Fruit fly (Drosophila melanogaster) whole organism, embryonic: ENCODE results near the gene CG17786.
A peak's percentile ranks its signal among the peaks of the same experiment; 100 is the strongest.

Experiments used
- B-H1 ChIP-seq: fragments of 200-800 bp; sonication (Bioruptor generic); IDR thresholded peaks from 3 replicates; pipeline ENCODE4 v1.3.6; 2022; ENCODE audit warnings: missing biosample characterization, missing genetic modification characterization
- Blimp-1 ChIP-seq: fragments of 200-800 bp; sonication (Bioruptor generic); optimal IDR thresholded peaks from 3 replicates; lab custom pipeline; 2018; ENCODE audit warnings: missing biosample characterization, missing genetic modification characterization, mild to moderate bottlenecking, moderate library complexity, missing genetic modification reagents
- C15 ChIP-seq: fragments of 200-800 bp; sonication (Bioruptor generic); IDR thresholded peaks from 3 replicates; pipeline ENCODE4 v1.3.6; 2022; ENCODE audit warnings: missing biosample characterization, missing genetic modification characterization
- CG10147 ChIP-seq: fragments of 200-800 bp; sonication (Bioruptor generic); optimal IDR thresholded peaks from 2 replicates; lab custom pipeline; 2019; ENCODE audit warnings: missing biosample characterization, mild to moderate bottlenecking, missing genetic modification characterization, moderate library complexity
- CG10209 ChIP-seq: fragments of 200-800 bp; sonication (Bioruptor generic); optimal IDR thresholded peaks from 3 replicates; lab custom pipeline; 2017; ENCODE audit warnings: missing biosample characterization, mild to moderate bottlenecking, missing genetic modification characterization, missing genetic modification reagents
- CG10321 ChIP-seq: fragments of 200-800 bp; sonication (Bioruptor generic); IDR thresholded peaks from 2 replicates; pipeline ENCODE4 v1.3.6; 2022; ENCODE audit warnings: missing biosample characterization, missing genetic modification characterization
- CG10462 ChIP-seq: fragments of 200-800 bp; sonication (Bioruptor generic); optimal IDR thresholded peaks from 2 replicates; lab custom pipeline; 2016; ENCODE audit warnings: missing biosample characterization, missing genetic modification characterization
- CG10979 ChIP-seq: fragments of 200-800 bp; sonication (Bioruptor generic); optimal IDR thresholded peaks from 2 replicates; lab custom pipeline; 2018; ENCODE audit warnings: missing biosample characterization, mild to moderate bottlenecking, missing genetic modification characterization, moderate library complexity
- CG13287 ChIP-seq: fragments of 200-800 bp; sonication (Bioruptor generic); IDR thresholded peaks from 2 replicates; pipeline ENCODE4 v1.3.6; 2022; ENCODE audit warnings: missing biosample characterization, missing genetic modification characterization; ENCODE audit not compliant: partially characterized antibody
- CG13894 ChIP-seq: fragments of 200-800 bp; sonication (Bioruptor generic); optimal IDR thresholded peaks from 3 replicates; lab custom pipeline; 2018; ENCODE audit warnings: missing biosample characterization, mild to moderate bottlenecking, missing genetic modification characterization, moderate library complexity
- CG14441 ChIP-seq: fragments of 200-800 bp; sonication (Bioruptor generic); IDR thresholded peaks from 2 replicates; pipeline ENCODE4 v1.3.6; 2022; ENCODE audit warnings: missing biosample characterization, missing genetic modification characterization
- CG15696 ChIP-seq: fragments of 200-800 bp; sonication (Bioruptor generic); optimal IDR thresholded peaks from 2 replicates; lab custom pipeline; 2019; ENCODE audit warnings: missing biosample characterization, mild to moderate bottlenecking, missing genetic modification characterization, moderate library complexity
- CG17361 ChIP-seq: fragments of 200-800 bp; sonication (Bioruptor generic); IDR thresholded peaks from 3 replicates; pipeline ENCODE4 v1.3.6; 2022; ENCODE audit warnings: missing biosample characterization, missing genetic modification characterization
- CG34376 ChIP-seq: fragments of 200-800 bp; sonication (Bioruptor generic); optimal IDR thresholded peaks from 2 replicates; lab custom pipeline; 2018; ENCODE audit warnings: missing biosample characterization, mild to moderate bottlenecking, missing genetic modification characterization
- CG42726 ChIP-seq: fragments of 200-800 bp; sonication (Bioruptor generic); IDR thresholded peaks from 2 replicates; pipeline ENCODE4 v1.3.6; 2022; ENCODE audit warnings: missing biosample characterization, missing genetic modification characterization; ENCODE audit not compliant: partially characterized antibody
- CG43689 ChIP-seq: fragments of 200-800 bp; sonication (Bioruptor generic); IDR thresholded peaks from 2 replicates; pipeline ENCODE4 v1.3.6; 2022; ENCODE audit warnings: missing biosample characterization, missing genetic modification characterization
- CG4820 ChIP-seq: fragments of 200-800 bp; sonication (Bioruptor generic); optimal IDR thresholded peaks from 3 replicates; lab custom pipeline; 2016; ENCODE audit warnings: missing biosample characterization, missing genetic modification characterization
- CG5245 ChIP-seq: fragments of 200-800 bp; sonication (Bioruptor generic); optimal IDR thresholded peaks from 3 replicates; lab custom pipeline; 2016; ENCODE audit warnings: missing biosample characterization, missing genetic modification characterization
- CG7556 ChIP-seq: fragments of 200-800 bp; sonication (Bioruptor generic); optimal IDR thresholded peaks from 2 replicates; lab custom pipeline; 2017; ENCODE audit warnings: missing biosample characterization, mild to moderate bottlenecking, missing genetic modification characterization
- CG8388 ChIP-seq: fragments of 200-800 bp; sonication (Bioruptor generic); optimal IDR thresholded peaks from 2 replicates; lab custom pipeline; 2019; ENCODE audit warnings: missing biosample characterization, mild to moderate bottlenecking, missing genetic modification characterization, moderate library complexity
- CG9609 ChIP-seq: fragments of 200-800 bp; sonication (Bioruptor generic); optimal IDR thresholded peaks from 3 replicates; lab custom pipeline; 2016; ENCODE audit warnings: missing biosample characterization, missing genetic modification characterization
- CTCF ChIP-seq: fragments of 200-800 bp; sonication (Bioruptor generic); optimal IDR thresholded peaks from 2 replicates; lab custom pipeline; 2017; ENCODE audit warnings: missing biosample characterization, mild to moderate bottlenecking, missing genetic modification characterization, moderate library complexity
- Camta ChIP-seq: fragments of 200-800 bp; sonication (Bioruptor generic); optimal IDR thresholded peaks from 2 replicates; lab custom pipeline; 2016; ENCODE audit warnings: missing biosample characterization, missing genetic modification characterization
- Dad ChIP-seq: fragments of 200-800 bp; sonication (Bioruptor generic); optimal IDR thresholded peaks from 3 replicates; lab custom pipeline; 2016; ENCODE audit warnings: missing biosample characterization, missing genetic modification characterization
- Gsc ChIP-seq: fragments of 200-800 bp; sonication (Bioruptor generic); IDR thresholded peaks from 2 replicates; pipeline ENCODE4 v1.3.6; 2022; ENCODE audit warnings: missing biosample characterization, missing genetic modification characterization
- HLHmδ ChIP-seq: fragments of 200-800 bp; sonication (Bioruptor generic); optimal IDR thresholded peaks from 2 replicates; lab custom pipeline; 2018; ENCODE audit warnings: missing biosample characterization, mild to moderate bottlenecking, missing genetic modification characterization, moderate library complexity
- Hmr ChIP-seq: fragments of 200-800 bp; sonication (Bioruptor generic); optimal IDR thresholded peaks from 3 replicates; lab custom pipeline; 2017; ENCODE audit warnings: mild to moderate bottlenecking, missing biosample characterization, missing genetic modification reagents, missing genetic modification characterization
- Lpt ChIP-seq: fragments of >200 bp; optimal IDR thresholded peaks from 2 replicates; lab custom pipeline; 2018; ENCODE audit warnings: missing biosample characterization, missing genetic modification characterization
- Max ChIP-seq: fragments of 200-800 bp; sonication (Bioruptor generic); optimal IDR thresholded peaks from 2 replicates; lab custom pipeline; 2016; ENCODE audit warnings: missing biosample characterization, mild to moderate bottlenecking, missing genetic modification characterization
- Oli ChIP-seq: fragments of 200-800 bp; sonication (Bioruptor generic); optimal IDR thresholded peaks from 2 replicates; lab custom pipeline; 2018; ENCODE audit warnings: missing biosample characterization, mild to moderate bottlenecking, missing genetic modification characterization, moderate library complexity
- Optix ChIP-seq: fragments of 200-800 bp; sonication (Bioruptor generic); IDR thresholded peaks from 3 replicates; pipeline ENCODE4 v1.3.6; 2022; ENCODE audit warnings: missing biosample characterization, missing genetic modification characterization
- Ptx1 ChIP-seq: fragments of 200-800 bp; sonication (Bioruptor generic); IDR thresholded peaks from 2 replicates; pipeline ENCODE4 v1.3.6; 2022; ENCODE audit warnings: missing biosample characterization, missing genetic modification characterization
- Scr ChIP-seq: fragments of 200-800 bp; sonication (Bioruptor generic); IDR thresholded peaks from 2 replicates; pipeline ENCODE4 v1.3.6; 2022; ENCODE audit warnings: missing biosample characterization, missing genetic modification characterization; ENCODE audit not compliant: partially characterized antibody
- Spps ChIP-seq: fragments of 200-800 bp; sonication (Bioruptor generic); optimal IDR thresholded peaks from 2 replicates; lab custom pipeline; 2018; ENCODE audit warnings: missing biosample characterization, mild to moderate bottlenecking, missing genetic modification characterization
- TFAM ChIP-seq: fragments of 200-800 bp; sonication (Bioruptor generic); optimal IDR thresholded peaks from 2 replicates; lab custom pipeline; 2017; ENCODE audit warnings: missing biosample characterization, missing genetic modification characterization, inconsistent platforms
- Vsx1 ChIP-seq: fragments of 200-800 bp; sonication (Bioruptor generic); optimal IDR thresholded peaks from 2 replicates; lab custom pipeline; 2017; ENCODE audit warnings: missing biosample characterization, mild to moderate bottlenecking, missing genetic modification characterization, missing genetic modification reagents
- YL-1 ChIP-seq: fragments of 200-800 bp; sonication (Bioruptor generic); optimal IDR thresholded peaks from 3 replicates; lab custom pipeline; 2017; ENCODE audit warnings: missing biosample characterization, mild to moderate bottlenecking, missing genetic modification characterization
- ac ChIP-seq: fragments of 200-800 bp; sonication (Bioruptor generic); optimal IDR thresholded peaks from 3 replicates; lab custom pipeline; 2017; ENCODE audit warnings: missing biosample characterization, mild to moderate bottlenecking, missing genetic modification characterization
- caup ChIP-seq: fragments of 200-800 bp; sonication (Bioruptor generic); optimal IDR thresholded peaks from 3 replicates; lab custom pipeline; 2017; ENCODE audit warnings: missing biosample characterization, mild to moderate bottlenecking, missing genetic modification characterization, moderate library complexity; ENCODE audit not compliant: severe bottlenecking
- esg ChIP-seq: fragments of 200-800 bp; sonication (Bioruptor generic); conservative IDR thresholded peaks from 2 replicates; pipeline ENCODE4 v1.3.6; 2022; ENCODE audit warnings: missing biosample characterization, missing genetic modification characterization
- gce ChIP-seq: fragments of 200-800 bp; sonication (Bioruptor generic); IDR thresholded peaks from 3 replicates; pipeline ENCODE4 v1.3.6; 2022; ENCODE audit warnings: missing biosample characterization, missing genetic modification characterization
- h ChIP-seq: fragments of >200 bp; optimal IDR thresholded peaks from 2 replicates; lab custom pipeline; 2017
- lab ChIP-seq: fragments of 200-800 bp; sonication (Bioruptor generic); optimal IDR thresholded peaks from 3 replicates; lab custom pipeline; 2017; ENCODE audit warnings: missing biosample characterization, missing genetic modification characterization, mild to moderate bottlenecking, moderate library complexity, missing genetic modification reagents
- mirr ChIP-seq: fragments of 200-800 bp; sonication (Bioruptor generic); optimal IDR thresholded peaks from 3 replicates; lab custom pipeline; 2018; ENCODE audit warnings: missing biosample characterization, mild to moderate bottlenecking, missing genetic modification characterization
- otp ChIP-seq: fragments of 200-800 bp; sonication (Bioruptor generic); IDR thresholded peaks from 3 replicates; pipeline ENCODE4, ENCODE4 v1.3.6; 2022; ENCODE audit warnings: missing biosample characterization, missing genetic modification characterization
- pan ChIP-seq, 4 experiments: fragments of >200 bp in 3 of 4; fragments of 200-800 bp in 1 of 4; sonication (Bioruptor generic) in 1 of 4; optimal IDR thresholded peaks in 3 of 4; IDR thresholded peaks in 1 of 4; 2 replicates each; pipeline versions ENCODE4 v1.3.6 to Lab custom; 2017 to 2022; ENCODE audit warnings: missing biosample characterization in 2 of 4, missing genetic modification characterization in 2 of 4, mixed read lengths in 1 of 4
- phol ChIP-seq: fragments of 200-800 bp; sonication (Bioruptor generic); optimal IDR thresholded peaks from 3 replicates; lab custom pipeline; 2018; ENCODE audit warnings: missing biosample characterization, mild to moderate bottlenecking, missing genetic modification characterization, moderate library complexity
- slou ChIP-seq: fragments of 200-800 bp; sonication (Bioruptor generic); optimal IDR thresholded peaks from 3 replicates; lab custom pipeline; 2016; ENCODE audit warnings: missing biosample characterization, missing genetic modification characterization
- sqz ChIP-seq: fragments of 200-800 bp; sonication (Bioruptor generic); optimal IDR thresholded peaks from 3 replicates; lab custom pipeline; 2018; ENCODE audit warnings: missing biosample characterization, mild to moderate bottlenecking, missing genetic modification characterization
- tio ChIP-seq: fragments of 200-800 bp; sonication (Bioruptor generic); optimal IDR thresholded peaks from 2 replicates; lab custom pipeline; 2017; ENCODE audit warnings: missing biosample characterization, missing genetic modification characterization, inconsistent platforms
- unpg ChIP-seq: fragments of 200-800 bp; sonication (Bioruptor generic); optimal IDR thresholded peaks from 3 replicates; lab custom pipeline; 2018; ENCODE audit warnings: missing biosample characterization, mild to moderate bottlenecking, missing genetic modification characterization, moderate library complexity

CG17786 gene

DNA sequence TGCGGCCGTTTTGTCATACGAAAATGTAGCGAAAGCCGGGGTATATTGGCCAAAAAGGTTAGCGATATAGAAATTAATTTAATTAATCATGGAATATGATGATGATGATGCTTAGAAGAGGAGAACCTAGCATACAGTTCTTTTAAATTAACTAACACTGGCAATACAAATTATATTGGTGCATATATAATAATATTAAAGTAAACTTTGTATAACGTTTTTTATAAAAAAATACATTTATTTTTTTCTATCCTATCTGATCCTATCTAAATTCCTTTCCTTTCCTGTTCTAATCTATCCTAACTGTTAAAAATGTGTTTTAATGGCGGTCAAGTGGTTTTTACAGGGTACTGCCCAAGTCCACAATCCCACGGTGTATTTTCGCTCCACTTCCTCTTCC, 12.6 kb downstream of the CG17786 start (continued):
- TF ChIP-seq Hmr (GFP tag; lab: Kevin White, UChicago) = peak; percentile 2
- peak; percentile 52; the same call in 1 of the 2 replicates for TF ChIP-seq Ptx1 (GFP tag; lab: Robert Waterston, UW)
- TF ChIP-seq tio (GFP tag; lab: Kevin White, UChicago) = peak; percentile 11
- TF ChIP-seq CG10209 (GFP tag; lab: Kevin White, UChicago) = peak; percentile 17
- TF ChIP-seq CG13894 (tag; lab: Kevin White, UChicago) = no peak
- no peak for TF ChIP-seq CG8388 (GFP tag; lab: Kevin White, UChicago)
- peak; percentile 34 for TF ChIP-seq CG7556 (GFP tag; lab: Kevin White, UChicago)
- no peak for TF ChIP-seq h (lab: Kevin White, UChicago)
- TF ChIP-seq CG42726 (GFP tag; lab: Robert Waterston, UW) = no peak
- TF ChIP-seq CG15696 (tag; lab: Kevin White, UChicago) = no peak
- no peak for TF ChIP-seq esg (GFP tag; lab: Robert Waterston, UW)
- TF ChIP-seq CG14441 (GFP tag; lab: Robert Waterston, UW) = no peak
- TF ChIP-seq Oli = peak; percentile 72
- TF ChIP-seq sqz (GFP tag; lab: Kevin White, UChicago) = no peak
- no peak for TF ChIP-seq YL-1 (GFP tag; lab: Kevin White, UChicago)
- TF ChIP-seq lab (GFP tag; lab: Kevin White, UChicago) = no peak
- no peak for TF ChIP-seq B-H1 (GFP tag; lab: Robert Waterston, UW)
- TF ChIP-seq Camta = no peak
- TF ChIP-seq Vsx1 (GFP tag; lab: Kevin White, UChicago) = no peak
- TF ChIP-seq Scr = no peak
- TF ChIP-seq CG10147 (GFP tag; lab: Kevin White, UChicago) = no peak
- TF ChIP-seq unpg (GFP tag; lab: Kevin White, UChicago) = no peak
- no peak for TF ChIP-seq CG34376 (GFP tag; lab: Kevin White, UChicago)
- no peak for TF ChIP-seq C15 (GFP tag; lab: Robert Waterston, UW)
- TF ChIP-seq otp (GFP tag; lab: Robert Waterston, UW) = no peak
- no peak for TF ChIP-seq caup
- TF ChIP-seq CG9609 (GFP tag; lab: Kevin White, UChicago) = no peak
- no peak for TF ChIP-seq Dad
- TF ChIP-seq ac (GFP tag; lab: Kevin White, UChicago) = no peak
- TF ChIP-seq Lpt = no peak
- TF ChIP-seq Optix (GFP tag; lab: Robert Waterston, UW) = no peak
- no peak for TF ChIP-seq CG10979 (tag; lab: Kevin White, UChicago)
- no peak for TF ChIP-seq Spps (tag; lab: Kevin White, UChicago)
- no peak for TF ChIP-seq mirr (GFP tag; lab: Kevin White, UChicago)
- TF ChIP-seq CTCF = no peak
- no peak for TF ChIP-seq pan (optimal IDR thresholded peaks at IDR 0.05; lab: Kevin White, UChicago)
- TF ChIP-seq pan (GFP tag; optimal IDR thresholded peaks at IDR 0.05 in 1 of 2, IDR thresholded peaks at IDR 0.05 in 1 of 2) = no peak
- peak; percentile 68; the same call in 2 of the 3 replicates for TF ChIP-seq CG17361
- TF ChIP-seq phol (tag; lab: Kevin White, UChicago) = peak; percentile 66
- TF ChIP-seq CG13287 = no peak
- no peak for TF ChIP-seq TFAM (GFP tag; lab: Kevin White, UChicago)
- TF ChIP-seq Gsc = no peak
- TF ChIP-seq slou (GFP tag; lab: Kevin White, UChicago) = no peak
- TF ChIP-seq Max = no peak
- TF ChIP-seq CG5245 (GFP tag; lab: Kevin White, UChicago) = no peak
- no peak for TF ChIP-seq CG10321 (GFP tag; lab: Robert Waterston, UW)
- TF ChIP-seq HLHmδ = no peak
- no peak for TF ChIP-seq CG43689 (GFP tag; lab: Robert Waterston, UW)
- no peak for TF ChIP-seq Blimp-1 (GFP tag; lab: Kevin White, UChicago)
- no peak for TF ChIP-seq gce (GFP tag; lab: Robert Waterston, UW)
- TF ChIP-seq CG10462 = no peak
- no peak for TF ChIP-seq CG4820
